Worm (Caenorhabditis elegans): ENCODE data around the gene fbxa-156.
A peak's percentile ranks its signal among the peaks of the same experiment; 100 is the strongest.

The fbxa-156 gene

DNA sequence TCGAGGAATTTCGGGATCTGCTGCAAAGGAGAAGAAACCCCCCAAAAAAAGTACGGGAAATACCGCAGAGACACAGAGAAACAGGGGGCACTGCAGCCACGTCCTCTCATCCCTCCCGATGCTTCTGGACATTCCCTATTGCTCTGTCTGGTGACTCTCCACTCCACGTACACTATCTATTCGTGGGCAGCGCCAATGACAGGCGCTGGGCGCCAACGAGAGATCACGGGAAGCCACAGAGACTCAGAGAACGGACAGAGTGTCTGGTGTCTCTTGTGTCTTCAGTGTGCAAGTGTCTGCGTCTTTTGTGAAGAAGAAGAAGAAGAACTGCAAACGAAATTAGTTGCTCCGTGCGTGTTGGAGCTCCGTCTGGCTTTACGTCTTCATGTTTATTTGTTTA, 38.7 kb downstream of the fbxa-156 start (continued):
- TF ChIP-seq set-16 (GFP tag; IDR thresholded peaks at IDR 0.05) (peak; percentile 77), nhr-41 (GFP tag; IDR thresholded peaks at IDR 0.05) (no peak), F44E2.7 (GFP tag; IDR thresholded peaks at IDR 0.05) (no peak), daf-16 (GFP tag; optimal IDR thresholded peaks at IDR 0.05) (peak; percentile 9 to 47), daf-16 (tag; optimal IDR thresholded peaks at IDR 0.05) (peak; percentile 66), T26A8.4 (GFP tag; IDR thresholded peaks at IDR 0.05) (peak; percentile 84), zfp-3 (GFP tag; conservative IDR thresholded peaks at IDR 0.05) (no peak), nhr-42 (GFP tag; IDR thresholded peaks at IDR 0.05) (0 out of 2 replicates have a peak, but pooled peaks have one; percentile 40), nhr-6 (tag; optimal IDR thresholded peaks at IDR 0.05) (peak; percentile 22), zip-2 (tag; optimal IDR thresholded peaks at IDR 0.05) (no peak), nhr-77 (tag; optimal IDR thresholded peaks at IDR 0.05) (peak; percentile 42), Y75B8A.6 (GFP tag; IDR thresholded peaks at IDR 0.05) (no peak), mxl-3 (GFP tag; optimal IDR thresholded peaks at IDR 0.05) (peak; percentile 85), nhr-102 (tag; optimal IDR thresholded peaks at IDR 0.05) (peak; percentile 67), skn-1 (tag; optimal IDR thresholded peaks at IDR 0.05) (no peak), daf-12 (tag; optimal IDR thresholded peaks at IDR 0.05) (no peak), hif-1 (tag; optimal IDR thresholded peaks at IDR 0.05) (peak; percentile 49 to 93), php-3 (GFP tag; IDR thresholded peaks at IDR 0.05) (no peak), Y105C5A.15 (GFP tag; IDR thresholded peaks at IDR 0.05) (no peak)

DNA sequence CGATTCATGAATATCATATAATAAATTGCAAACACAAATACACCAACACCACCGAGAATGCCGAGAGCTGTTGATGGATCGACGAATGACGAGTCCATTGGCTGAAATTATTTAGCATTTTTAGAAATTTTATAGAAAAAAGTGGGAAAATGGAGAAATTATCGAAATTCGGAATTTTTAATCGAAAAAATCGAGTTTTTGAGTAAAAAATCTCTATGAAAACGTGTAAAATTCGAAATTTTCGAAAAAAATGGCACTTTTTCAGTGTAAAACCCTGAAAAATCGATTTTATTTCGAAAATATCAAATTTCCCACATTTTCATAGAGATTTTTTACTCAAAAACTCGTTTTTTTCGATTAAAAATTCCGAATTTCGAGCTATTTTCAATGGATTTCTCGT, 40.7 kb downstream of the fbxa-156 start, which contains the start of gene tcc-1:
Gene tcc-1, minus strand, starts transcription at position 101 of the 400 bp plus-strand sequence.
- TF ChIP-seq jun-1 (tag; optimal IDR thresholded peaks at IDR 0.05) (no peak), ces-1 (GFP tag; optimal IDR thresholded peaks at IDR 0.05) (no peak), dmd-6 (GFP tag; IDR thresholded peaks at IDR 0.05) (no peak), daf-16 (GFP tag; optimal IDR thresholded peaks at IDR 0.05) (no peak), daf-16 (tag; optimal IDR thresholded peaks at IDR 0.05) (no peak), lin-29 (GFP tag; IDR thresholded peaks at IDR 0.05) (no peak), spr-3 (GFP tag; optimal IDR thresholded peaks at IDR 0.05) (no peak), zfp-3 (GFP tag; conservative IDR thresholded peaks at IDR 0.05) (no peak), mxl-3 (GFP tag; optimal IDR thresholded peaks at IDR 0.05) (no peak), nhr-111 (GFP tag; optimal IDR thresholded peaks at IDR 0.05) (no peak), nhr-77 (tag; optimal IDR thresholded peaks at IDR 0.05) (no peak), zip-11 (GFP tag; IDR thresholded peaks at IDR 0.05) (no peak), spr-1 (tag; optimal IDR thresholded peaks at IDR 0.05) (no peak), nhr-10 (tag; optimal IDR thresholded peaks at IDR 0.05) (no peak), egl-43 (GFP tag; IDR thresholded peaks at IDR 0.05) (no peak), hlh-11 (tag; optimal IDR thresholded peaks at IDR 0.05) (no peak), nhr-102 (tag; optimal IDR thresholded peaks at IDR 0.05) (no peak), tag-97 (GFP tag; IDR thresholded peaks at IDR 0.05) (no peak), nhr-41 (GFP tag; IDR thresholded peaks at IDR 0.05) (no peak), nhr-237 (tag; optimal IDR thresholded peaks at IDR 0.05) (no peak)

DNA sequence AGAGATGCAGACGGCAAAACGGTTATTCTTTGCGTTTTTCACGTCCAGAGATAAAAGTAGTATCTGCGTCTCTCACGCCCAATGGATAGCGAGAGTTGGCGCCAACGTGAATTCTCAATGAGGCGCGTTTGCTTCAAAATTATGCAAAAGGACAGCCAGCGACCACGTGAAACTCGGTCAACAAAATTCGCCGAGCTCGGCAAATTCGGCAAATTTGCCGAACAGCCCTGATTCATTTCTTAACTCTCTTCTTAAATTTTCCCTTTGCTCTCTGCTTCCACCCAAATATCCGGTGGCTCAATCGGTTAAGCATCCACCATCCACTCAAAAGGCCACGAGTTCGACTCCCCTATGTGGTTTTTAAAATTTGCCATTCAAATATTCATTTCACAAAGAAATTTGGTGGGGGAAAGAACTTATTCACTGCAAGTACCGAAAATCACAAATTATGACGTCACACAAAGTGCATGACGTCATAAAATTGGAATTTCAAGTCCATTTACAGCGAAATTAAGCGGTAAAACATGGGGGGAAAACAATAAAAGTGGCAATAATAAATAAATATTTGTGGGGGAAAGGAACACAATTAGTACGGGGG, 51.1 kb downstream of the fbxa-156 start:
- no peak for TF ChIP-seq nhr-6 (tag; optimal IDR thresholded peaks at IDR 0.05)
- TF ChIP-seq daf-19 (GFP tag; conservative IDR thresholded peaks at IDR 0.05): no peak
- TF ChIP-seq ztf-11 (tag; optimal IDR thresholded peaks at IDR 0.05): no peak
- no peak for TF ChIP-seq madf-5 (GFP tag; IDR thresholded peaks at IDR 0.05)

All from whole organism, L4 larva.